Worm (Caenorhabditis elegans): Measurements from ENCODE around the gene Y38H6A.5.

ce11 chrV:20310575-20310974 lies 24.6 kb downstream of the Y38H6A.5 start, which contains the start of gene ZC15.10:
- TF ChIP-seq ZK546.5 (tag; optimal IDR thresholded peaks at IDR 0.05) (no peak), hmg-11 (tag; optimal IDR thresholded peaks at IDR 0.05) (no peak)

Measured in whole organism, L3 larva.